Fruit fly (Drosophila melanogaster): ENCODE results near the gene CG3330.
A peak's percentile ranks its signal among the peaks of the same experiment; 100 is the strongest.

Gene CG3330

dm6 chr3R:27281022-27281810 is 49.5 kb downstream of the CG3330 start (continued):
- TF ChIP-seq CG2199 (GFP tag; IDR thresholded peaks at IDR 0.05) (peak; percentile 96; the same call in 2 of the 3 replicates), CG34376 (GFP tag; optimal IDR thresholded peaks at IDR 0.05) (peak; percentile 96), CG12659 (GFP tag; optimal IDR thresholded peaks at IDR 0.05) (peak; percentile 97), Jarid2 (GFP tag; optimal IDR thresholded peaks at IDR 0.05) (peak; percentile 83), CG34224 (GFP tag; IDR thresholded peaks at IDR 0.05; ENCODE audit: partially characterized antibody) (no peak), knrl (GFP tag; IDR thresholded peaks at IDR 0.05; ENCODE audit: partially characterized antibody) (peak; percentile 58; the same call in 2 of the 3 replicates), Meics (GFP tag; optimal IDR thresholded peaks at IDR 0.05) (peak; percentile 97), MTF-1 (GFP tag; optimal IDR thresholded peaks at IDR 0.05; ENCODE audit: borderline replicate concordance) (peak; percentile 92), HHEX (GFP tag; optimal IDR thresholded peaks at IDR 0.05) (peak; percentile 96), seq (GFP tag; IDR thresholded peaks at IDR 0.05) (peak; percentile 98), E2f2 (GFP tag; IDR thresholded peaks at IDR 0.05) (peak; percentile 84), Ets97D (GFP tag; optimal IDR thresholded peaks at IDR 0.05) (peak; percentile 75), CG12744 (GFP tag; optimal IDR thresholded peaks at IDR 0.05) (peak; percentile 90), Max (GFP tag; optimal IDR thresholded peaks at IDR 0.05) (peak; percentile 89), CG5245 (GFP tag; optimal IDR thresholded peaks at IDR 0.05) (peak; percentile 92), dati (GFP tag; IDR thresholded peaks at IDR 0.05) (peak; percentile 94), CG11504 (tag; optimal IDR thresholded peaks at IDR 0.05) (peak; percentile 94), CG30403 (GFP tag; optimal IDR thresholded peaks at IDR 0.05) (peak; percentile 94), stc (GFP tag; IDR thresholded peaks at IDR 0.05) (peak; percentile 97), CG11456 (GFP tag; IDR thresholded peaks at IDR 0.05) (peak; percentile 96), Doc2 (GFP tag; IDR thresholded peaks at IDR 0.05) (peak; percentile 81), nom (GFP tag; optimal IDR thresholded peaks at IDR 0.05) (peak; percentile 88), p53 (GFP tag; optimal IDR thresholded peaks at IDR 0.05) (peak; percentile 86), ash1 (GFP tag; optimal IDR thresholded peaks at IDR 0.05) (no peak), salm (tag; optimal IDR thresholded peaks at IDR 0.05) (peak; percentile 89), CoRest (tag; optimal IDR thresholded peaks at IDR 0.05) (peak; percentile 94), CG13296 (GFP tag; optimal IDR thresholded peaks at IDR 0.05) (peak; percentile 90), Lpt (GFP tag; optimal IDR thresholded peaks at IDR 0.05) (no peak), Bgb (GFP tag; IDR thresholded peaks at IDR 0.05; ENCODE audit: partially characterized antibody) (peak; percentile 82), Dll (GFP tag; IDR thresholded peaks at IDR 0.05; ENCODE audit: partially characterized antibody) (peak; percentile 29; the same call in 1 of the 4 replicates), CG10979 (tag; optimal IDR thresholded peaks at IDR 0.05) (peak; percentile 91), pnt (GFP tag; optimal IDR thresholded peaks at IDR 0.05) (peak; percentile 93), zen (tag; optimal IDR thresholded peaks at IDR 0.05) (peak; percentile 76), chinmo (GFP tag; IDR thresholded peaks at IDR 0.05; ENCODE audit: partially characterized antibody) (peak; percentile 88; the same call in 3 of the 4 replicates), CG12236 (GFP tag; optimal IDR thresholded peaks at IDR 0.05) (peak; percentile 82), tll (GFP tag; optimal IDR thresholded peaks at IDR 0.05) (no peak), cwo (GFP tag; optimal IDR thresholded peaks at IDR 0.05) (peak; percentile 95), klu (GFP tag; IDR thresholded peaks at IDR 0.05) (peak; percentile 86), CG12942 (GFP tag; optimal IDR thresholded peaks at IDR 0.05) (peak; percentile 94), jing (GFP tag; optimal IDR thresholded peaks at IDR 0.05) (peak; percentile 95), gt (GFP tag; IDR thresholded peaks at IDR 0.05) (peak; percentile 90), corto (GFP tag; optimal IDR thresholded peaks at IDR 0.05) (peak; percentile 80), Opbp (GFP tag; IDR thresholded peaks at IDR 0.05; ENCODE audit: partially characterized antibody) (peak; percentile 68), luna (GFP tag; optimal IDR thresholded peaks at IDR 0.05) (peak; percentile 89), CG9797 (GFP tag; optimal IDR thresholded peaks at IDR 0.05) (no peak), kni (GFP tag; optimal IDR thresholded peaks at IDR 0.05) (peak; percentile 92), CG7786 (GFP tag; optimal IDR thresholded peaks at IDR 0.05) (peak; percentile 98)

Data from whole organism, embryonic.